Fruit fly (Drosophila melanogaster): ENCODE results near the gene CG12099.

The CG12099 gene

dm6 chr3L:1533699-1534431 lies 24.4 kb downstream of the CG12099 start, which contains the start of gene Iml1 (continued):
- TF ChIP-seq Elba2 (GFP tag; optimal IDR thresholded peaks at IDR 0.05), result no peak
- TF ChIP-seq luna (GFP tag; optimal IDR thresholded peaks at IDR 0.05), result no peak
- TF ChIP-seq chn (GFP tag; optimal IDR thresholded peaks at IDR 0.05), result no peak
- TF ChIP-seq B-H2 (GFP tag; optimal IDR thresholded peaks at IDR 0.05), result no peak
- peak; percentile 100 for TF ChIP-seq Meics (GFP tag; optimal IDR thresholded peaks at IDR 0.05)
- no peak for TF ChIP-seq wdn (GFP tag; IDR thresholded peaks at IDR 0.05)
- TF ChIP-seq CG14860 (GFP tag; IDR thresholded peaks at IDR 0.05; ENCODE audit: partially characterized antibody), result no peak
- no peak for TF ChIP-seq fd64A (GFP tag; optimal IDR thresholded peaks at IDR 0.05)
- TF ChIP-seq gcm2 (GFP tag; optimal IDR thresholded peaks at IDR 0.05), result no peak
- TF ChIP-seq CG15696 (tag; optimal IDR thresholded peaks at IDR 0.05), result peak; percentile 6
- TF ChIP-seq oc (tag; optimal IDR thresholded peaks at IDR 0.05), result no peak
- no peak for TF ChIP-seq dmrt11E (tag; optimal IDR thresholded peaks at IDR 0.05)
- peak; percentile 37 for TF ChIP-seq ssp (GFP tag; IDR thresholded peaks at IDR 0.05)
- no peak for TF ChIP-seq CG17385 (GFP tag; optimal IDR thresholded peaks at IDR 0.05)
- no peak for TF ChIP-seq peb (GFP tag; IDR thresholded peaks at IDR 0.05)
- TF ChIP-seq Fer1 (GFP tag; optimal IDR thresholded peaks at IDR 0.05), result no peak
- no peak for TF ChIP-seq NC2α (GFP tag; optimal IDR thresholded peaks at IDR 0.05)
- no peak for TF ChIP-seq Lhr (GFP tag; optimal IDR thresholded peaks at IDR 0.05)
- no peak for TF ChIP-seq sna (GFP tag; IDR thresholded peaks at IDR 0.05; ENCODE audit: partially characterized antibody)
- TF ChIP-seq hbn (GFP tag; IDR thresholded peaks at IDR 0.05; ENCODE audit: partially characterized antibody), result no peak
- TF ChIP-seq CHES-1-like (GFP tag; optimal IDR thresholded peaks at IDR 0.05), result no peak
- peak; percentile 43 for TF ChIP-seq YL-1 (GFP tag; optimal IDR thresholded peaks at IDR 0.05)
- no peak for TF ChIP-seq mld (GFP tag; IDR thresholded peaks at IDR 0.05; ENCODE audit: partially characterized antibody)
- TF ChIP-seq MESR4 (GFP tag; optimal IDR thresholded peaks at IDR 0.05), result peak; percentile 40
- no peak for TF ChIP-seq CG5245 (GFP tag; optimal IDR thresholded peaks at IDR 0.05)
- TF ChIP-seq cas (GFP tag; IDR thresholded peaks at IDR 0.05), result no peak
- TF ChIP-seq mirr (GFP tag; optimal IDR thresholded peaks at IDR 0.05), result no peak
- TF ChIP-seq CG1832 (GFP tag; optimal IDR thresholded peaks at IDR 0.05), result no peak
- TF ChIP-seq Dek (tag; optimal IDR thresholded peaks at IDR 0.05), result no peak
- TF ChIP-seq CG31224 (GFP tag; IDR thresholded peaks at IDR 0.05), result 0 out of 2 replicates have a peak, but pooled peaks have one; percentile 23
- peak; percentile 8 for TF ChIP-seq CG9817 (tag; optimal IDR thresholded peaks at IDR 0.05)
- no peak for TF ChIP-seq CG7987 (GFP tag; optimal IDR thresholded peaks at IDR 0.05)
- TF ChIP-seq CkIIα-i1 (GFP tag; IDR thresholded peaks at IDR 0.05), result no peak
- no peak for TF ChIP-seq H2.0 (GFP tag; IDR thresholded peaks at IDR 0.05)
- TF ChIP-seq pzg (GFP tag; optimal IDR thresholded peaks at IDR 0.05), result peak; percentile 23
- TF ChIP-seq Eip74EF (GFP tag; optimal IDR thresholded peaks at IDR 0.05), result no peak
- TF ChIP-seq dm (GFP tag; optimal IDR thresholded peaks at IDR 0.05), result no peak
- TF ChIP-seq Doc2 (GFP tag; IDR thresholded peaks at IDR 0.05), result no peak
- TF ChIP-seq pan (optimal IDR thresholded peaks at IDR 0.05), result no peak
- peak in 1 of 2 experiments; percentile 53 for TF ChIP-seq pan (GFP tag; optimal IDR thresholded peaks at IDR 0.05 in 1 of 2, IDR thresholded peaks at IDR 0.05 in 1 of 2)
- TF ChIP-seq ken (GFP tag; IDR thresholded peaks at IDR 0.05), result 0 out of 3 replicates have a peak, but pooled peaks have one; percentile 23
- peak; percentile 30 for TF ChIP-seq CG12299 (tag; optimal IDR thresholded peaks at IDR 0.05)
- TF ChIP-seq CG12155 (GFP tag; optimal IDR thresholded peaks at IDR 0.05), result no peak
- TF ChIP-seq CG12744 (GFP tag; optimal IDR thresholded peaks at IDR 0.05), result no peak
- TF ChIP-seq CG2120 (GFP tag; optimal IDR thresholded peaks at IDR 0.05), result no peak
- TF ChIP-seq CG14667 (GFP tag; IDR thresholded peaks at IDR 0.05), result peak; percentile 31; the same call in 1 of the 2 replicates
- TF ChIP-seq CG8290 (GFP tag; optimal IDR thresholded peaks at IDR 0.05), result no peak
- TF ChIP-seq CG8290 (tag; optimal IDR thresholded peaks at IDR 0.05), result no peak
- TF ChIP-seq CG12071 (GFP tag; optimal IDR thresholded peaks at IDR 0.05), result no peak
- TF ChIP-seq knrl (GFP tag; IDR thresholded peaks at IDR 0.05; ENCODE audit: partially characterized antibody), result no peak
